Fruit fly (Drosophila melanogaster) whole organism, embryonic: Measurements from ENCODE around the gene EMC5.

Experiments used
- Adf1 ChIP-seq: fragments of 200-800 bp; sonication (Bioruptor generic); IDR thresholded peaks from 2 replicates; pipeline ENCODE4 v1.3.6; 2022; ENCODE audit warnings: missing biosample characterization, missing genetic modification characterization
- Asciz ChIP-seq: fragments of 200-800 bp; sonication (Bioruptor generic); optimal IDR thresholded peaks from 2 replicates; lab custom pipeline; 2017; ENCODE audit warnings: missing biosample characterization, mild to moderate bottlenecking, missing genetic modification characterization, missing genetic modification reagents
- Blimp-1 ChIP-seq: fragments of 200-800 bp; sonication (Bioruptor generic); optimal IDR thresholded peaks from 3 replicates; lab custom pipeline; 2018; ENCODE audit warnings: missing biosample characterization, missing genetic modification characterization, mild to moderate bottlenecking, moderate library complexity, missing genetic modification reagents
- CG12236 ChIP-seq: fragments of 200-800 bp; sonication (Bioruptor generic); optimal IDR thresholded peaks from 2 replicates; lab custom pipeline; 2016; ENCODE audit warnings: missing biosample characterization, missing genetic modification characterization
- CG13287 ChIP-seq: fragments of 200-800 bp; sonication (Bioruptor generic); IDR thresholded peaks from 2 replicates; pipeline ENCODE4 v1.3.6; 2022; ENCODE audit warnings: missing biosample characterization, missing genetic modification characterization; ENCODE audit not compliant: partially characterized antibody
- CG14014 ChIP-seq: fragments of 200-800 bp; sonication (Bioruptor generic); IDR thresholded peaks from 2 replicates; pipeline ENCODE4 v1.3.6; 2022; ENCODE audit warnings: missing biosample characterization, missing genetic modification characterization
- CG1529 ChIP-seq: fragments of 200-800 bp; sonication (Bioruptor generic); optimal IDR thresholded peaks from 3 replicates; lab custom pipeline; 2018; ENCODE audit warnings: missing biosample characterization, missing genetic modification characterization
- CG15601 ChIP-seq: fragments of 200-800 bp; sonication (Bioruptor generic); optimal IDR thresholded peaks from 3 replicates; lab custom pipeline; 2019; ENCODE audit warnings: missing biosample characterization, mild to moderate bottlenecking, missing genetic modification characterization, moderate library complexity
- CG1792 ChIP-seq: fragments of 200-800 bp; sonication (Bioruptor generic); optimal IDR thresholded peaks from 2 replicates; lab custom pipeline; 2016; ENCODE audit warnings: missing biosample characterization, missing genetic modification characterization
- CG2129 ChIP-seq: fragments of 200-800 bp; sonication (Bioruptor generic); IDR thresholded peaks from 2 replicates; pipeline ENCODE4 v1.3.6; 2022; ENCODE audit warnings: missing biosample characterization, missing genetic modification characterization; ENCODE audit not compliant: partially characterized antibody
- CG2202 ChIP-seq: fragments of 200-800 bp; sonication (Bioruptor generic); optimal IDR thresholded peaks from 2 replicates; lab custom pipeline; 2018; ENCODE audit warnings: missing biosample characterization, mild to moderate bottlenecking, missing genetic modification characterization
- CG43689 ChIP-seq: fragments of 200-800 bp; sonication (Bioruptor generic); IDR thresholded peaks from 2 replicates; pipeline ENCODE4 v1.3.6; 2022; ENCODE audit warnings: missing biosample characterization, missing genetic modification characterization
- CG4617 ChIP-seq: fragments of 200-800 bp; sonication (Bioruptor generic); optimal IDR thresholded peaks from 3 replicates; lab custom pipeline; 2016; ENCODE audit warnings: missing biosample characterization, missing genetic modification characterization, borderline replicate concordance
- CG6654 ChIP-seq: fragments of 200-800 bp; sonication (Bioruptor generic); optimal IDR thresholded peaks from 2 replicates; lab custom pipeline; 2017; ENCODE audit warnings: missing biosample characterization, mild to moderate bottlenecking, missing genetic modification characterization
- CG6791 ChIP-seq: fragments of 200-800 bp; sonication (Bioruptor generic); IDR thresholded peaks from 3 replicates; pipeline ENCODE4 v1.3.6; 2022; ENCODE audit warnings: missing biosample characterization, missing genetic modification characterization; ENCODE audit not compliant: partially characterized antibody
- CG8089 ChIP-seq: fragments of 200-800 bp; sonication (Bioruptor generic); optimal IDR thresholded peaks from 3 replicates; lab custom pipeline; 2016; ENCODE audit warnings: missing biosample characterization, missing genetic modification characterization
- CG8281 ChIP-seq: fragments of 200-800 bp; sonication (Bioruptor generic); optimal IDR thresholded peaks from 2 replicates; lab custom pipeline; 2018; ENCODE audit warnings: missing biosample characterization, mild to moderate bottlenecking, missing genetic modification characterization, moderate library complexity
- CG8388 ChIP-seq: fragments of 200-800 bp; sonication (Bioruptor generic); optimal IDR thresholded peaks from 2 replicates; lab custom pipeline; 2019; ENCODE audit warnings: missing biosample characterization, mild to moderate bottlenecking, missing genetic modification characterization, moderate library complexity
- CG8944 ChIP-seq: fragments of 200-800 bp; sonication (Bioruptor generic); optimal IDR thresholded peaks from 3 replicates; lab custom pipeline; 2016; ENCODE audit warnings: missing biosample characterization, missing genetic modification characterization
- Dip2 ChIP-seq: fragments of 200-800 bp; sonication (Bioruptor generic); IDR thresholded peaks from 2 replicates; pipeline ENCODE4 v1.3.6; 2022; ENCODE audit warnings: missing biosample characterization, missing genetic modification characterization
- Dll ChIP-seq: fragments of 200-800 bp; sonication (Bioruptor generic); IDR thresholded peaks from 4 replicates; pipeline ENCODE4 v1.3.6; 2022; ENCODE audit warnings: missing biosample characterization, missing genetic modification characterization; ENCODE audit not compliant: partially characterized antibody
- Doc3 ChIP-seq: fragments of 200-800 bp; sonication (Bioruptor generic); IDR thresholded peaks from 3 replicates; pipeline ENCODE4 v1.3.6; 2022; ENCODE audit warnings: missing biosample characterization, missing genetic modification characterization; ENCODE audit not compliant: partially characterized antibody
- HmgD ChIP-seq: fragments of 200-800 bp; sonication (Bioruptor generic); optimal IDR thresholded peaks from 3 replicates; lab custom pipeline; 2016; ENCODE audit warnings: missing biosample characterization, missing genetic modification characterization
- Lpt ChIP-seq: fragments of >200 bp; optimal IDR thresholded peaks from 2 replicates; lab custom pipeline; 2018; ENCODE audit warnings: missing biosample characterization, missing genetic modification characterization
- Max ChIP-seq: fragments of 200-800 bp; sonication (Bioruptor generic); optimal IDR thresholded peaks from 2 replicates; lab custom pipeline; 2016; ENCODE audit warnings: missing biosample characterization, mild to moderate bottlenecking, missing genetic modification characterization
- Neu2 ChIP-seq: fragments of 200-800 bp; sonication (Bioruptor generic); optimal IDR thresholded peaks from 3 replicates; lab custom pipeline; 2016; ENCODE audit warnings: missing biosample characterization, missing genetic modification characterization, borderline replicate concordance
- Sox100B ChIP-seq: fragments of 200-800 bp; sonication (Bioruptor generic); optimal IDR thresholded peaks from 3 replicates; lab custom pipeline; 2018; ENCODE audit warnings: missing biosample characterization, mild to moderate bottlenecking, missing genetic modification characterization
- bcd ChIP-seq: fragments of 200-800 bp; sonication (Bioruptor generic); optimal IDR thresholded peaks from 2 replicates; lab custom pipeline; 2017; ENCODE audit warnings: missing biosample characterization, mild to moderate bottlenecking, missing genetic modification characterization
- bsh ChIP-seq, 2 experiments: fragments of 200-800 bp; sonication (Bioruptor generic); optimal IDR thresholded peaks; 2 replicates each; lab custom pipeline; 2017 to 2018; ENCODE audit warnings: mild to moderate bottlenecking in 2 of 2, missing biosample characterization in 2 of 2, missing genetic modification characterization in 2 of 2, moderate library complexity in 1 of 2
- cg ChIP-seq: fragments of 200-800 bp; sonication (Bioruptor generic); optimal IDR thresholded peaks from 3 replicates; lab custom pipeline; 2019; ENCODE audit warnings: missing biosample characterization, mild to moderate bottlenecking, missing genetic modification characterization, moderate library complexity
- chn ChIP-seq: fragments of 200-800 bp; sonication (Bioruptor generic); optimal IDR thresholded peaks from 2 replicates; lab custom pipeline; 2016; ENCODE audit warnings: missing biosample characterization, missing genetic modification characterization
- crol ChIP-seq: fragments of 200-800 bp; sonication (Bioruptor generic); IDR thresholded peaks from 2 replicates; pipeline ENCODE4 v1.3.6; 2022; ENCODE audit warnings: missing biosample characterization, missing genetic modification characterization
- fd3F ChIP-seq: fragments of 200-800 bp; sonication (Bioruptor generic); optimal IDR thresholded peaks from 2 replicates; lab custom pipeline; 2018; ENCODE audit warnings: missing biosample characterization, mild to moderate bottlenecking, missing genetic modification characterization, moderate library complexity
- fd64A ChIP-seq: fragments of 200-800 bp; sonication (Bioruptor generic); optimal IDR thresholded peaks from 3 replicates; lab custom pipeline; 2018; ENCODE audit warnings: missing biosample characterization, mild to moderate bottlenecking, missing genetic modification characterization
- gcm2 ChIP-seq: fragments of 200-800 bp; sonication (Bioruptor generic); optimal IDR thresholded peaks from 2 replicates; lab custom pipeline; 2016; ENCODE audit warnings: missing biosample characterization, missing genetic modification characterization
- gt ChIP-seq: fragments of 200-800 bp; sonication (Bioruptor generic); IDR thresholded peaks from 2 replicates; pipeline ENCODE4 v1.3.6; 2022; ENCODE audit warnings: missing biosample characterization, missing genetic modification characterization
- hth ChIP-seq: fragments of >200 bp; optimal IDR thresholded peaks from 2 replicates; lab custom pipeline; 2017; ENCODE audit warnings: inconsistent platforms
- jigr1 ChIP-seq: fragments of 200-800 bp; sonication (Bioruptor generic); IDR thresholded peaks from 3 replicates; pipeline ENCODE4 v1.3.6; 2022; ENCODE audit warnings: missing biosample characterization, missing genetic modification characterization
- ken ChIP-seq: fragments of 200-800 bp; sonication (Bioruptor generic); IDR thresholded peaks from 3 replicates; pipeline ENCODE4 v1.3.6; 2022; ENCODE audit warnings: missing biosample characterization, missing genetic modification characterization
- lilli ChIP-seq: fragments of 200-800 bp; sonication (Bioruptor generic); optimal IDR thresholded peaks from 3 replicates; lab custom pipeline; 2016; ENCODE audit warnings: missing biosample characterization, missing genetic modification characterization
- lmd ChIP-seq: fragments of 200-800 bp; sonication (Bioruptor generic); IDR thresholded peaks from 2 replicates; pipeline ENCODE4 v1.3.6; 2022; ENCODE audit warnings: missing biosample characterization, missing genetic modification characterization
- luna ChIP-seq: fragments of 200-800 bp; sonication (Bioruptor generic); optimal IDR thresholded peaks from 2 replicates; lab custom pipeline; 2016; ENCODE audit warnings: missing biosample characterization, missing genetic modification characterization
- mam ChIP-seq: fragments of 200-800 bp; sonication (Bioruptor generic); optimal IDR thresholded peaks from 3 replicates; lab custom pipeline; 2016; ENCODE audit warnings: missing biosample characterization, missing genetic modification characterization
- org-1 ChIP-seq: fragments of 200-800 bp; sonication (Bioruptor generic); optimal IDR thresholded peaks from 2 replicates; lab custom pipeline; 2017; ENCODE audit warnings: missing biosample characterization, missing genetic modification characterization
- repo ChIP-seq: fragments of 200-800 bp; sonication (Bioruptor generic); optimal IDR thresholded peaks from 2 replicates; lab custom pipeline; 2016; ENCODE audit warnings: missing biosample characterization, missing genetic modification characterization
- sna ChIP-seq: fragments of 200-800 bp; sonication (Bioruptor generic); IDR thresholded peaks from 2 replicates; pipeline ENCODE4 v1.3.6; 2022; ENCODE audit warnings: missing biosample characterization, missing genetic modification characterization; ENCODE audit not compliant: partially characterized antibody
- sr ChIP-seq: fragments of 200-800 bp; sonication (Bioruptor generic); IDR thresholded peaks from 3 replicates; pipeline ENCODE4 v1.3.6; 2022; ENCODE audit warnings: missing biosample characterization, missing genetic modification characterization
- vnd ChIP-seq: fragments of 200-800 bp; sonication (Bioruptor generic); IDR thresholded peaks from 3 replicates; pipeline ENCODE4 v1.3.6; 2022; ENCODE audit warnings: missing biosample characterization, missing genetic modification characterization; ENCODE audit not compliant: partially characterized antibody
- vvl ChIP-seq: fragments of 200-800 bp; sonication (Bioruptor generic); IDR thresholded peaks from 2 replicates; pipeline ENCODE4 v1.3.6; 2022; ENCODE audit warnings: missing biosample characterization, missing genetic modification characterization
- zfh1 ChIP-seq: fragments of 200-800 bp; sonication (Bioruptor generic); IDR thresholded peaks from 3 replicates; pipeline ENCODE4 v1.3.6; 2022; ENCODE audit warnings: missing biosample characterization, missing genetic modification characterization

EMC5 gene

DNA sequence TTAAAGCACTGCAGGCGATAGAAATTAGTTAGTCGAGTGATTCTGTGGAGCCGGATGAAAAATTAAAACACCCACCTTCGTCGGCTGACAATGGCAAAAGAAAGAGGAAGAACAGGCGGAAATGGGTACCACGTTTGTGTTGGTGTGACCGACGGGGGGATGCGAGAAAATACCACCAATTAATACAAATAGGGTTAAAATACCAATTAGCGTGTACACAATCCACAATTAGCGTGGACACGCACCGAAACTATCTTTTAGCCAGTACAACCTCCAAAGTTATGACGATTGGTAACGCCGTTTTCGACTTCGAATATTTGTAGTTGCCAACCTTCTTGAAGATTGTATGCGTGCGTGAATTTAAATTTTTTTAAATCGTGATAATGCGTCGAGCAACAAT is 21.6 kb downstream of the EMC5 start, which contains the start of gene RpL30 (continued):
- TF ChIP-seq bcd (GFP tag; lab: Kevin White, UChicago), result peak; percentile 94
- peak; percentile 79 for TF ChIP-seq lilli
- peak; percentile 94 for TF ChIP-seq org-1 (GFP tag; lab: Kevin White, UChicago)
- TF ChIP-seq cg (GFP tag; lab: Kevin White, UChicago), result no peak
- TF ChIP-seq mam (GFP tag; lab: Kevin White, UChicago), result peak; percentile 86
- TF ChIP-seq vvl (GFP tag; lab: Robert Waterston, UW), result peak; percentile 97
- TF ChIP-seq gt, result 0 out of 2 replicates have a peak, but pooled peaks have one; percentile 43
- peak; percentile 74; the same call in 3 of the 4 replicates for TF ChIP-seq Dll
- peak; percentile 94 for TF ChIP-seq CG15601 (tag; lab: Kevin White, UChicago)
- TF ChIP-seq CG6791 (GFP tag; lab: Robert Waterston, UW), result peak; percentile 64
- TF ChIP-seq lmd (GFP tag; lab: Robert Waterston, UW), result peak; percentile 72
- peak; percentile 75 for TF ChIP-seq Sox100B (GFP tag; lab: Kevin White, UChicago)
- TF ChIP-seq jigr1 (GFP tag; lab: Robert Waterston, UW), result no peak
- TF ChIP-seq Dip2, result no peak
- peak; percentile 95 for TF ChIP-seq Max (GFP tag; lab: Kevin White, UChicago)
- TF ChIP-seq Neu2 (GFP tag; lab: Kevin White, UChicago), result peak; percentile 58
- no peak for TF ChIP-seq CG2129
- peak; percentile 87 for TF ChIP-seq gcm2 (GFP tag; lab: Kevin White, UChicago)
- no peak for TF ChIP-seq vnd
- peak; percentile 73 for TF ChIP-seq CG8944 (GFP tag; lab: Kevin White, UChicago)
- peak; percentile 26; the same call in 1 of the 3 replicates for TF ChIP-seq Doc3
- TF ChIP-seq CG13287, result peak; percentile 82
- peak; percentile 92 for TF ChIP-seq CG8089 (GFP tag; lab: Kevin White, UChicago)
- peak; percentile 93 for TF ChIP-seq fd64A (GFP tag; lab: Kevin White, UChicago)
- TF ChIP-seq fd3F (GFP tag; lab: Kevin White, UChicago), result peak; percentile 73
- peak; percentile 90 for TF ChIP-seq CG14014
- peak; percentile 90 for TF ChIP-seq repo (GFP tag; lab: Kevin White, UChicago)
- peak; percentile 88 for TF ChIP-seq ken (GFP tag; lab: Robert Waterston, UW)
- TF ChIP-seq chn (GFP tag; lab: Kevin White, UChicago), result peak; percentile 78
- TF ChIP-seq CG1792, result peak; percentile 83
- peak; percentile 91 for TF ChIP-seq zfh1 (GFP tag; lab: Robert Waterston, UW)
- peak; percentile 81 to 82 for TF ChIP-seq bsh (GFP tag; optimal IDR thresholded peaks at IDR 0.05; lab: Kevin White, UChicago)
- peak; percentile 96 for TF ChIP-seq HmgD (GFP tag; lab: Kevin White, UChicago)
- TF ChIP-seq Asciz, result peak; percentile 90
- peak; percentile 63 for TF ChIP-seq CG6654 (GFP tag; lab: Kevin White, UChicago)
- TF ChIP-seq CG8388 (GFP tag; lab: Kevin White, UChicago), result peak; percentile 82
- peak; percentile 79 for TF ChIP-seq CG4617 (GFP tag; lab: Kevin White, UChicago)
- TF ChIP-seq Blimp-1 (GFP tag; lab: Kevin White, UChicago), result peak; percentile 76
- peak; percentile 85 for TF ChIP-seq CG1529 (GFP tag; lab: Kevin White, UChicago)
- TF ChIP-seq Adf1 (GFP tag; lab: Robert Waterston, UW), result peak; percentile 72
- peak; percentile 61 for TF ChIP-seq CG8281 (tag; lab: Kevin White, UChicago)
- peak; percentile 93 for TF ChIP-seq luna (GFP tag; lab: Kevin White, UChicago)
- TF ChIP-seq Lpt (GFP tag; lab: Kevin White, UChicago), result no peak
- no peak for TF ChIP-seq crol (GFP tag; lab: Robert Waterston, UW)
- peak; percentile 85 for TF ChIP-seq CG12236
- TF ChIP-seq CG2202, result peak; percentile 91
- peak; percentile 89 for TF ChIP-seq sr (GFP tag; lab: Robert Waterston, UW)
- no peak for TF ChIP-seq hth (lab: Kevin White, UChicago)
- peak; percentile 55; the same call in 1 of the 2 replicates for TF ChIP-seq CG43689 (GFP tag; lab: Robert Waterston, UW)
- peak; percentile 19; the same call in 1 of the 2 replicates for TF ChIP-seq sna (GFP tag; lab: Robert Waterston, UW)
